Fruit fly (Drosophila melanogaster) whole organism, embryonic: ENCODE measurements around the gene CG34409.
A peak's percentile ranks its signal among the peaks of the same experiment; 100 is the strongest.

Experiments
- Aef1 ChIP-seq: fragments of 200-800 bp; sonication (Bioruptor generic); IDR thresholded peaks from 3 replicates; pipeline ENCODE4 v1.3.6; 2022; ENCODE audit warnings: missing biosample characterization, missing genetic modification characterization
- Antp ChIP-seq: fragments of 200-800 bp; sonication (Bioruptor generic); optimal IDR thresholded peaks from 3 replicates; lab custom pipeline; 2016; ENCODE audit warnings: missing biosample characterization, missing genetic modification characterization
- Bteb2 ChIP-seq: fragments of 200-800 bp; sonication (Bioruptor generic); optimal IDR thresholded peaks from 2 replicates; lab custom pipeline; 2016; ENCODE audit warnings: missing biosample characterization, missing genetic modification characterization
- CG10543 ChIP-seq: fragments of 200-800 bp; sonication (Bioruptor generic); optimal IDR thresholded peaks from 3 replicates; lab custom pipeline; 2017; ENCODE audit warnings: missing biosample characterization, mild to moderate bottlenecking, missing genetic modification characterization, moderate library complexity
- CG13424 ChIP-seq: fragments of 200-800 bp; sonication (Bioruptor generic); optimal IDR thresholded peaks from 2 replicates; lab custom pipeline; 2019; ENCODE audit warnings: missing biosample characterization, mild to moderate bottlenecking, missing genetic modification characterization, moderate library complexity
- CG1603 ChIP-seq: fragments of 200-800 bp; sonication (Bioruptor generic); optimal IDR thresholded peaks from 2 replicates; lab custom pipeline; 2019; ENCODE audit warnings: missing biosample characterization, mild to moderate bottlenecking, missing genetic modification characterization, moderate library complexity
- CG18262 ChIP-seq: fragments of 200-800 bp; optimal IDR thresholded peaks from 3 replicates; lab custom pipeline; 2019; ENCODE audit warnings: missing biosample characterization, mild to moderate bottlenecking, missing genetic modification characterization, moderate library complexity
- CG2678 ChIP-seq: fragments of 200-800 bp; sonication (Bioruptor generic); optimal IDR thresholded peaks from 3 replicates; lab custom pipeline; 2019; ENCODE audit warnings: missing biosample characterization, mild to moderate bottlenecking, missing genetic modification characterization, moderate library complexity
- CG2875 ChIP-seq: fragments of 200-800 bp; sonication (Bioruptor generic); optimal IDR thresholded peaks from 2 replicates; lab custom pipeline; 2017; ENCODE audit warnings: missing biosample characterization, mild to moderate bottlenecking, missing genetic modification characterization, missing genetic modification reagents
- CG32532 ChIP-seq: fragments of 200-800 bp; sonication (Bioruptor generic); IDR thresholded peaks from 2 replicates; pipeline ENCODE4 v1.3.6; 2022; ENCODE audit warnings: missing biosample characterization, missing genetic modification characterization
- CG3281 ChIP-seq: fragments of 200-800 bp; sonication (Bioruptor generic); optimal IDR thresholded peaks from 3 replicates; lab custom pipeline; 2017; ENCODE audit warnings: missing biosample characterization, mild to moderate bottlenecking, missing genetic modification characterization
- CG4404 ChIP-seq: fragments of 200-800 bp; sonication (Bioruptor generic); IDR thresholded peaks from 2 replicates; pipeline ENCODE4 v1.3.6; 2022; ENCODE audit warnings: missing biosample characterization, missing genetic modification characterization
- CG6272 ChIP-seq: fragments of 200-800 bp; sonication (Bioruptor generic); IDR thresholded peaks from 2 replicates; pipeline ENCODE4 v1.3.6; 2022; ENCODE audit warnings: missing biosample characterization, missing genetic modification characterization
- CG7372 ChIP-seq: fragments of 200-800 bp; sonication (Bioruptor generic); IDR thresholded peaks from 2 replicates; pipeline ENCODE4 v1.3.6; 2022; ENCODE audit warnings: missing biosample characterization, missing genetic modification characterization
- CG8089 ChIP-seq: fragments of 200-800 bp; sonication (Bioruptor generic); optimal IDR thresholded peaks from 3 replicates; lab custom pipeline; 2016; ENCODE audit warnings: missing biosample characterization, missing genetic modification characterization
- CG8359 ChIP-seq: fragments of 200-800 bp; sonication (Bioruptor generic); optimal IDR thresholded peaks from 2 replicates; lab custom pipeline; 2017; ENCODE audit warnings: missing biosample characterization, mild to moderate bottlenecking, missing genetic modification characterization, borderline replicate concordance
- CG9932 ChIP-seq: fragments of 200-800 bp; sonication (Bioruptor generic); IDR thresholded peaks from 2 replicates; pipeline ENCODE4 v1.3.6; 2022; ENCODE audit warnings: missing biosample characterization, missing genetic modification characterization
- D ChIP-seq, 2 experiments: fragments of 200-800 bp in 1 of 2; fragments of >200 bp in 1 of 2; sonication (Bioruptor generic) in 1 of 2; optimal IDR thresholded peaks; 2 replicates in 1 of 2; 3 replicates in 1 of 2; lab custom pipeline; 2017; ENCODE audit warnings: mild to moderate bottlenecking in 1 of 2, missing biosample characterization in 1 of 2, missing genetic modification characterization in 1 of 2, missing genetic modification reagents in 1 of 2
- Deaf1 ChIP-seq: fragments of 200-800 bp; optimal IDR thresholded peaks from 3 replicates; lab custom pipeline; 2019; ENCODE audit warnings: missing biosample characterization, mild to moderate bottlenecking, missing genetic modification characterization, moderate library complexity
- Dek ChIP-seq: fragments of 200-800 bp; sonication (Bioruptor generic); optimal IDR thresholded peaks from 3 replicates; lab custom pipeline; 2019; ENCODE audit warnings: missing biosample characterization, mild to moderate bottlenecking, missing genetic modification characterization, moderate library complexity
- Dip3 ChIP-seq: fragments of 200-800 bp; sonication (Bioruptor generic); optimal IDR thresholded peaks from 3 replicates; lab custom pipeline; 2016; ENCODE audit warnings: missing biosample characterization, missing genetic modification characterization
- Doc2 ChIP-seq: fragments of 200-800 bp; sonication (Bioruptor generic); IDR thresholded peaks from 2 replicates; pipeline ENCODE4 v1.3.6; 2022; ENCODE audit warnings: missing biosample characterization, missing genetic modification characterization
- E2f1 ChIP-seq: fragments of 200-800 bp; sonication (Bioruptor generic); IDR thresholded peaks from 2 replicates; pipeline ENCODE4 v1.3.6; 2022; ENCODE audit warnings: missing biosample characterization, missing genetic modification characterization
- Elba2 ChIP-seq: fragments of 200-800 bp; sonication (Bioruptor generic); optimal IDR thresholded peaks from 3 replicates; lab custom pipeline; 2016; ENCODE audit warnings: missing biosample characterization, missing genetic modification characterization
- Hmr ChIP-seq: fragments of 200-800 bp; sonication (Bioruptor generic); optimal IDR thresholded peaks from 3 replicates; lab custom pipeline; 2017; ENCODE audit warnings: mild to moderate bottlenecking, missing biosample characterization, missing genetic modification reagents, missing genetic modification characterization
- Myb ChIP-seq: fragments of 200-800 bp; sonication (Bioruptor generic); optimal IDR thresholded peaks from 2 replicates; lab custom pipeline; 2016; ENCODE audit warnings: missing biosample characterization, missing genetic modification characterization
- chinmo ChIP-seq: fragments of 200-800 bp; sonication (Bioruptor generic); IDR thresholded peaks from 4 replicates; pipeline ENCODE4 v1.3.6; 2022; ENCODE audit warnings: missing biosample characterization, missing genetic modification characterization; ENCODE audit not compliant: partially characterized antibody
- chn ChIP-seq: fragments of 200-800 bp; sonication (Bioruptor generic); optimal IDR thresholded peaks from 2 replicates; lab custom pipeline; 2016; ENCODE audit warnings: missing biosample characterization, missing genetic modification characterization
- crol ChIP-seq: fragments of 200-800 bp; sonication (Bioruptor generic); IDR thresholded peaks from 2 replicates; pipeline ENCODE4 v1.3.6; 2022; ENCODE audit warnings: missing biosample characterization, missing genetic modification characterization
- dati ChIP-seq: fragments of 200-800 bp; sonication (Bioruptor generic); IDR thresholded peaks from 2 replicates; pipeline ENCODE4 v1.3.6; 2022; ENCODE audit warnings: missing biosample characterization, missing genetic modification characterization
- gem ChIP-seq: fragments of 200-800 bp; sonication (Bioruptor generic); optimal IDR thresholded peaks from 2 replicates; lab custom pipeline; 2019; ENCODE audit warnings: missing biosample characterization, mild to moderate bottlenecking, missing genetic modification characterization, moderate library complexity
- grn ChIP-seq: fragments of 200-800 bp; sonication (Bioruptor generic); optimal IDR thresholded peaks from 3 replicates; lab custom pipeline; 2017; ENCODE audit warnings: missing biosample characterization, missing genetic modification characterization
- gsb-n ChIP-seq: fragments of 200-800 bp; sonication (Bioruptor generic); optimal IDR thresholded peaks from 3 replicates; lab custom pipeline; 2018; ENCODE audit warnings: missing biosample characterization, mild to moderate bottlenecking, missing genetic modification characterization
- gt ChIP-seq: fragments of 200-800 bp; sonication (Bioruptor generic); IDR thresholded peaks from 2 replicates; pipeline ENCODE4 v1.3.6; 2022; ENCODE audit warnings: missing biosample characterization, missing genetic modification characterization
- hbn ChIP-seq: fragments of 200-800 bp; sonication (Bioruptor generic); IDR thresholded peaks from 2 replicates; pipeline ENCODE4 v1.3.6; 2022; ENCODE audit warnings: missing biosample characterization, missing genetic modification characterization; ENCODE audit not compliant: partially characterized antibody
- hkb ChIP-seq, 2 experiments: fragments of 200-800 bp in 1 of 2; fragments of >200 bp in 1 of 2; sonication (Bioruptor generic) in 1 of 2; IDR thresholded peaks in 1 of 2; optimal IDR thresholded peaks in 1 of 2; 2 replicates each; pipeline versions ENCODE4 v1.3.6 to Lab custom; 2017 to 2022; ENCODE audit warnings: missing biosample characterization in 1 of 2, missing genetic modification characterization in 1 of 2
- kni ChIP-seq: fragments of 200-800 bp; sonication (Bioruptor generic); optimal IDR thresholded peaks from 3 replicates; lab custom pipeline; 2017; ENCODE audit warnings: mild to moderate bottlenecking, missing biosample characterization, missing genetic modification reagents, missing genetic modification characterization
- lola ChIP-seq, 3 experiments: fragments of >200 bp in 2 of 3; fragments of 200-800 bp in 1 of 3; sonication (Bioruptor generic) in 1 of 3; optimal IDR thresholded peaks; 2 replicates each; lab custom pipeline; 2017 to 2019; ENCODE audit warnings: missing biosample characterization in 3 of 3, missing genetic modification characterization in 3 of 3, mild to moderate bottlenecking in 1 of 3, moderate library complexity in 1 of 3
- lov ChIP-seq, 2 experiments: fragments of 200-800 bp in 1 of 2; fragments of >200 bp in 1 of 2; sonication (Bioruptor generic) in 1 of 2; IDR thresholded peaks in 1 of 2; optimal IDR thresholded peaks in 1 of 2; 2 replicates in 1 of 2; 3 replicates in 1 of 2; pipeline versions ENCODE4 v1.3.6 to Lab custom; 2017 to 2022; ENCODE audit warnings: missing biosample characterization in 1 of 2, missing genetic modification characterization in 1 of 2
- luna ChIP-seq: fragments of 200-800 bp; sonication (Bioruptor generic); optimal IDR thresholded peaks from 2 replicates; lab custom pipeline; 2016; ENCODE audit warnings: missing biosample characterization, missing genetic modification characterization
- prd ChIP-seq, 3 experiments: fragments of >200 bp in 2 of 3; fragments of 200-800 bp in 1 of 3; sonication (Bioruptor generic) in 1 of 3; optimal IDR thresholded peaks in 2 of 3; IDR thresholded peaks in 1 of 3; 2 replicates in 2 of 3; 3 replicates in 1 of 3; pipeline versions ENCODE4 v1.3.6 to Lab custom; 2017 to 2022; ENCODE audit warnings: missing biosample characterization in 1 of 3, missing genetic modification characterization in 1 of 3
- salm ChIP-seq: fragments of 200-800 bp; sonication (Bioruptor generic); optimal IDR thresholded peaks from 2 replicates; lab custom pipeline; 2018; ENCODE audit warnings: missing biosample characterization, mild to moderate bottlenecking, missing genetic modification characterization
- shn ChIP-seq: fragments of 200-800 bp; sonication (Bioruptor generic); optimal IDR thresholded peaks from 3 replicates; lab custom pipeline; 2016; ENCODE audit warnings: missing biosample characterization, missing genetic modification characterization
- slbo ChIP-seq: fragments of 200-800 bp; sonication (Bioruptor generic); IDR thresholded peaks from 2 replicates; pipeline ENCODE4 v1.3.6; 2022; ENCODE audit warnings: missing biosample characterization, missing genetic modification characterization
- tap ChIP-seq: fragments of 200-800 bp; optimal IDR thresholded peaks from 3 replicates; lab custom pipeline; 2019; ENCODE audit warnings: missing biosample characterization, mild to moderate bottlenecking, missing genetic modification characterization, moderate library complexity
- trem ChIP-seq: fragments of 200-800 bp; optimal IDR thresholded peaks from 3 replicates; lab custom pipeline; 2019; ENCODE audit warnings: missing biosample characterization, mild to moderate bottlenecking, missing genetic modification characterization, moderate library complexity

Gene CG34409

DNA sequence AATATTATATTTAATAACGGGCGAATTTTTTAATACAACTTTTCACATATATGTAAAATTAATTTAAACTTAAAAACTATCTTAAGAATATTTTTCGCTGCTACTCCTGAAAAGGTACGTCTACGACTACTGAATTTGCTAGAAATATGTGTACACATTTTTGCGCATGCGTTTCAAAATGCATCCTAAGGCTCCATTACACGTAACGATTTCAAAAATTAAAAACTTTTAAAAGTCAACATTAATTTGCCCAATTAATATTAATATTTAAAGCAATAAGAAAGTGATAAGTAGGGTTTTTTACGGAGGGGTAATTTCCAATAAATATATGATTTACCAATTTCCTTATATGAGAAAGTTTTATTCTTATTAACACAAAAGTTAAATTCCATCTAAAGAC lies 15.4 kb downstream of the CG34409 start, which contains the start of gene FoxP (continued):
- TF ChIP-seq CG2678 (tag; lab: Kevin White, UChicago) (no peak), slbo (GFP tag; lab: Robert Waterston, UW) (no peak), CG8089 (GFP tag; lab: Kevin White, UChicago) (no peak), prd (optimal IDR thresholded peaks at IDR 0.05; lab: Kevin White, UChicago) (no peak), prd (GFP tag; IDR thresholded peaks at IDR 0.05; lab: Robert Waterston, UW) (no peak), gem (peak; percentile 46), CG13424 (tag; lab: Kevin White, UChicago) (peak; percentile 47), lov (optimal IDR thresholded peaks at IDR 0.05; lab: Kevin White, UChicago) (no peak), lov (GFP tag; IDR thresholded peaks at IDR 0.05; lab: Robert Waterston, UW) (no peak), gt (GFP tag; lab: Robert Waterston, UW) (no peak), CG32532 (no peak), salm (tag; lab: Kevin White, UChicago) (no peak)
- TF ChIP-seq, all 482 proteins: peak for 9

DNA sequence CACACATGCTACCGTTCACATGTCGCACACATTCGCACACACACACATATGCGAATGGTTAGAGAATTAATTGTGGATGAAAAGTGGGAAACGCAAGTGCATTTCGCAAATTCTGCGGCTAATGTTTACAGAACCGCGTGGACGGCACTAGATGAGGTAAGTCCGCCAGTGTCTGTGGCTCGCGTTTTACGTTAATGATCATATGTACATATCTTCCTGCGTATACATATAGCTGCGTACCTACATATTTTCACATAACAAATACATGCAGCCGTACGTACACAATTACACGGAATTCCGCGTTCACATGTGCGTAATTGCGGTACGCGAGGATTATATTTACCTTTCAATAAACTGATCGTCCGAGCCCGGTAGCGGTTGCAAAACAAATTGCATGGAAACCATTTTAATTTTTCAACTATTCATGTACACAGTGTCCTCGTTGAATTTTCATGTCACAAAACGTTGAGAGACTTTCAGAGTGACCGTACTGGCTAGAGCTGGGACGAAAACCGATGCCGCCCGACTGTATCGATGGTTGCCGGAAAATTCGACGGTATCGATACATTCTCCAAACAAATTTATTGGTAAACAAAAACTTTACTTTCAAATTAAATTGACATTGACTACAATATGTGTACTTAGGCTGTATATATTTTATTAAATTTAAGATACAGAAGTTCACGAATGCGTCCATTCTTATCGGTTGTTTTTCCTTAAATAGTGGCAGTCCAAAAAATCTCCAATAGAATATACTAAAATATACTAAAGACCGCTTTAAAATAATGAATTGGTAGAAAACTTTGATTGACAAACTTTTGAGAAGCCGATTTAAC lies 20.8 kb downstream of the CG34409 start, which contains the start of gene hyd:
Gene hyd, minus strand, starts transcription at position 495 of the 836 bp plus-strand sequence.
- no peak for TF ChIP-seq CG8359
- TF ChIP-seq Myb (GFP tag; lab: Kevin White, UChicago), result peak; percentile 76
- TF ChIP-seq Aef1 (GFP tag; lab: Robert Waterston, UW), result no peak
- TF ChIP-seq CG9932 (GFP tag; lab: Robert Waterston, UW), result peak; percentile 45
- no peak for TF ChIP-seq Antp (GFP tag; lab: Kevin White, UChicago)
- no peak for TF ChIP-seq Elba2 (GFP tag; lab: Kevin White, UChicago)
- no peak for TF ChIP-seq crol
- no peak for TF ChIP-seq CG3281 (GFP tag; lab: Kevin White, UChicago)
- no peak for TF ChIP-seq Hmr (GFP tag; lab: Kevin White, UChicago)
- no peak for TF ChIP-seq CG10543
- TF ChIP-seq dati (GFP tag; lab: Robert Waterston, UW), result no peak
- no peak; the same call in none of the 2 replicates for TF ChIP-seq CG6272 (GFP tag; lab: Robert Waterston, UW)
- TF ChIP-seq Dip3, result no peak
- TF ChIP-seq lola (GFP tag; optimal IDR thresholded peaks at IDR 0.05; lab: Kevin White, UChicago), result no peak
- no peak for TF ChIP-seq CG1603
- TF ChIP-seq trem, result peak; percentile 97
- no peak for TF ChIP-seq kni (GFP tag; lab: Kevin White, UChicago)
- no peak for TF ChIP-seq gsb-n (tag; lab: Kevin White, UChicago)
- no peak for TF ChIP-seq Deaf1 (tag; lab: Kevin White, UChicago)
- no peak for TF ChIP-seq chn (GFP tag; lab: Kevin White, UChicago)
- no peak for TF ChIP-seq Dek (tag; lab: Kevin White, UChicago)
- TF ChIP-seq hbn, result peak; percentile 73
- no peak for TF ChIP-seq D (optimal IDR thresholded peaks at IDR 0.05; lab: Kevin White, UChicago)
- no peak for TF ChIP-seq D (GFP tag; optimal IDR thresholded peaks at IDR 0.05; lab: Kevin White, UChicago)
- no peak for TF ChIP-seq Doc2 (GFP tag; lab: Robert Waterston, UW)
- no peak for TF ChIP-seq Bteb2 (GFP tag; lab: Kevin White, UChicago)
- peak; percentile 72; the same call in 1 of the 4 replicates for TF ChIP-seq chinmo (GFP tag; lab: Robert Waterston, UW)
- TF ChIP-seq grn (GFP tag; lab: Kevin White, UChicago), result no peak
- TF ChIP-seq luna (GFP tag; lab: Kevin White, UChicago), result no peak
- TF ChIP-seq CG2875 (GFP tag; lab: Kevin White, UChicago), result no peak
- TF ChIP-seq CG7372 (GFP tag; lab: Robert Waterston, UW), result no peak
- TF ChIP-seq CG18262 (tag; lab: Kevin White, UChicago), result no peak
- TF ChIP-seq tap (tag; lab: Kevin White, UChicago), result no peak
- no peak for TF ChIP-seq E2f1 (GFP tag; lab: Robert Waterston, UW)
- TF ChIP-seq shn (GFP tag; lab: Kevin White, UChicago), result no peak
- TF ChIP-seq hkb (optimal IDR thresholded peaks at IDR 0.05; lab: Kevin White, UChicago), result no peak
- TF ChIP-seq hkb (GFP tag; IDR thresholded peaks at IDR 0.05; lab: Robert Waterston, UW), result peak; percentile 6; the same call in 1 of the 2 replicates
- no peak for TF ChIP-seq CG4404
